Worm (Caenorhabditis elegans) whole organism, L4/young adult: ENCODE results near the gene srg-24.

ENCODE experiments used
- W03F9.2 ChIP-seq: fragments of 150-350 bp; optimal IDR thresholded peaks from 2 replicates; lab custom pipeline; 2014; ENCODE audit warnings: missing biosample characterization, missing genetic modification characterization
- dao-5 ChIP-seq: sonication (generic microtip); optimal IDR thresholded peaks from 2 replicates; lab custom pipeline; 2016; ENCODE audit warnings: missing genotype, missing genetic modification characterization, moderate library complexity, missing compliant biosample characterization
- him-1 ChIP-seq: sonication (generic microtip); optimal IDR thresholded peaks from 2 replicates; lab custom pipeline; 2016; ENCODE audit warnings: missing genotype, missing genetic modification reagents, missing genetic modification characterization, missing compliant biosample characterization

Gene srg-24

DNA sequence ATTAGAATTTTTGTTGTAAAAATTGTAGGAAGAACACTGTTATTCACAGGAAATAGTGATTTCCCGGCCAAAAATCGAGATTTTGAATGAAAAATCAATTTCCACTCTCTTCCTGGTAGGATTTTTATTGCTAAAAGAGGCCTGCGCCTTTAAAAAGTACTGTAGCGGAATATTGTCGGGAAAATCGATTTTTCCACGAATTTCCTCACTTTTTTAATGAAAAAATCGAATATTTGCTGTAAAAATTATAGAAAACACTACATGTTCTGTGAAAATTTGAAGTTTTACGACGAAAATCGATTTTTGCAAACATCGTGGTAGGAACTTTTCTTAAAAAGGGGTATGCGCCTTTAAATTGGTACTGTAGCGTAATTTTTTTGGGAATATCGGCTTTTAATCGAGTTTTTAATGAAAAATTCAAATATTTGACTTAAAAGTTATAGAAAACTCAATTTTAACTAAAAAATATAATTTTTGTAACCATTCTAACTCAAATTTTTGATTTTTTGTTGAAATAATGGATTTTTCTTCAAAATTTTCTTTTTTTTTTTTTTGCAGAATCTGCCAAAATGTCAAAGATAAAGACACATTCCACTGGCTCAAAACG is 44.1 kb downstream of the srg-24 start, which contains the start of gene lin-8:
Gene lin-8, plus strand, starts transcription at position 557 of the 607 bp plus-strand sequence.
- no peak for TF ChIP-seq W03F9.2
- no peak for TF ChIP-seq dao-5 (tag; lab: Kevin White, UChicago)
- TF ChIP-seq him-1 (tag; lab: Kevin White, UChicago) = no peak

DNA sequence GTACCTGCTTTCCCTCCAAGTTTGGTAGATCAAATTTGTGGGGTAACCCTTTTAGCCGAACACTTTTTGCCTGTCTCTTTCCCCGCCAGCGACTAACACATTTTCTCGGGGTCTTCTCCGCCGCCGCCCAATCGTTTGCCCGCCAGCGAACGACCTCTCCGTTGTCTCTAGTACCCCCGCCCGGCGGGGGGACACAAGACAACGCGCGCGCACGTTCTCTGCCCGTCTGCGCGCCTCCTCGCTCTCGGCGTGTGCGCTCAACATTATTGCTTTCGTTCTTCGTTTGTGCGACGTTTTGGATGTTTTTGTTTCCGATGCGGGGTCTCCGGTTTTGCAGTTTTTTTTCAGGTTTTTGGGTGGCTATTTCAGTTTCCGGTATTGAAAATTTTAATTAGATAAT is 44.9 kb downstream of the srg-24 start:
- no peak for TF ChIP-seq him-1 (tag; lab: Kevin White, UChicago)
- TF ChIP-seq W03F9.2 = no peak
- TF ChIP-seq dao-5 (tag; lab: Kevin White, UChicago) = no peak

DNA sequence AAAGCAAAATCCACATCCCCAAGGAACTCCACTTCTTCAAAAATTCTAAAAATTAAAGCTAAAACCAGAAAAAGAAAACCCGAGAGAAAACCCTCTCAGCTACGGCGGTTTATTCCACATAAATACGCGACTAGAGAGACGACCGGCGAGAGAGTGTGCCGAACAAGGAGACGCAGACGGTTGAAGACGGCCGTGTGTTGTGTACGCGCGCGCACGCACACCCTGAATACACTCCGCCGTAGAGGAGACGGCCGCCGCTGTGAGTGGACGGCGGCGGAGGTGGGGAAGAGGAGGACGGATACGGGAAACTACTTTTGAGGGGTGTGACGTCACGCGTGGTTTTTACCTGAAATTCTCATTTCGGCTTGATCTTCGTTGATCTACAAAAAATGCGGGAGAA is 45.8 kb downstream of the srg-24 start:
- no peak for TF ChIP-seq W03F9.2
- TF ChIP-seq him-1 (tag; lab: Kevin White, UChicago) = no peak
- TF ChIP-seq dao-5 (tag; lab: Kevin White, UChicago) = no peak

DNA sequence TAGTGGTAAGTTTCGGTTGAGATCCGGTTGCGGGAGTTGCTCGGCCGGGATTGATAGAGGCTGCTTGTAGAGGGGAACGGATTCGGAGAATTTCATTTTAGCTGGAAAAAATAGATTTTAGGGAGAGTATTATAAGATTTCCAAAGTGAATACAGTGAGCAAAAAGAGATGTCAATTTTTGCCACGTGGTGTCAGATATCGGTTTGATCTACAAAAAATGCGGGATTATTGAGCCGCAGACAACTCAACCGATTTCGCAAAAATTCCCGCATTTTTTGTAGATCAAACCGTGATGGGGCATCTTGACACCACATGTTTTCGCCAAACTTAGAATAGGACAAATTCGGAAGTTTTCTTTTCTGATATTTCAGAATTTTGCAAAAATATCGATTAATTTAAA is 46.2 kb downstream of the srg-24 start, which contains the start of gene lido-13:
Gene lido-13, minus strand, starts transcription at position 101 of the 400 bp plus-strand sequence.
- TF ChIP-seq him-1 (tag; lab: Kevin White, UChicago) = no peak
- TF ChIP-seq W03F9.2 = no peak
- TF ChIP-seq dao-5 (tag; lab: Kevin White, UChicago) = no peak

ce11 chrII:3053689-3054088 is 46.8 kb downstream of the srg-24 start:
- no peak for TF ChIP-seq dao-5 (tag; lab: Kevin White, UChicago)

DNA sequence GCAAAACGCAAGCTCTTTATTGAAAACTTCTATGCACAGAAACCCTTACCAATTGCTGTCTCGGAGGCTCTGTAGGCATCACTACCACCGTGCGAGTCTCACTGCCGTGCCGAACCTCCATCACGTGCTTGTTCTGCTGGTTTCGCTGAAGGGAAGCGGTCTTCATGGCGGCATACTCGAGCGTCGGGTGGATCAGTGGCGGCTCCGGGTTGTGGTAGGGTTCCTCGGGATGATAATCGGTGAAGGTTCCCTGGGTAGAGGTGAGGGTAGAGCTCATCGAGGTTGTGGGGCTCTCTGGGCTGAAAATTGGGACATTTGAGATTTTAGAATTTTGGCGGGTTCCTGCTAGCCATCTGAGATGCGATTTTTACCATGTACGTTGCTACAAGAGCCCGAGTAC is 47.6 kb downstream of the srg-24 start:
- no peak for TF ChIP-seq dao-5 (tag; lab: Kevin White, UChicago)
- no peak for TF ChIP-seq him-1 (tag; lab: Kevin White, UChicago)
- no peak for TF ChIP-seq W03F9.2

- TF ChIP-seq him-1 (tag; lab: Kevin White, UChicago) (no peak), W03F9.2 (no peak), dao-5 (tag; lab: Kevin White, UChicago) (no peak)
These were observed 49.1 kb downstream of the srg-24 start for ce11 chrII:3051332-3051731.

DNA sequence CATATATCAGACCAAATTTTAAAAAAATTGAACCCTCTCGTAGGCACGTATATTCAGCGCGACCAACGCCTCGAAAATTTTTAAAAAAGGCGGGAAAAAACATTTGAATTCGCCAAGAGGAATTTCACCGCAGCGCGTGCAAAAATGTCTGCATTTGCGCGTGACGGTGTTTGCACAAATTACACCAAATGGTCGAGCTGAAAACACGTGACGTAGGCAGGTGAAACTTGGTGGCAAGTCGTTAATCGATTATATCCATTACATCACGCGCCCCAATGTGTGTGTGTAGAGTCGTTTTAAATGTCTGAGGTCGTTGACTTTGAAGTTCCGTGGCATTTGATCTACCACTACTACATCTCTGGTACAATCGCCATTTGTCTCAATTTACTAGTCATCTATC is 49.7 kb downstream of the srg-24 start, which contains the start of gene sri-31:
Gene sri-31, plus strand, starts transcription at position 301 of the 400 bp plus-strand sequence.
- TF ChIP-seq W03F9.2 (no peak), dao-5 (tag; lab: Kevin White, UChicago) (no peak), him-1 (tag; lab: Kevin White, UChicago) (no peak)

ce11 chrII:3048989-3049388 is 51.5 kb downstream of the srg-24 start:
- no peak for TF ChIP-seq him-1 (tag; lab: Kevin White, UChicago)
- no peak for TF ChIP-seq W03F9.2
- TF ChIP-seq dao-5 (tag; lab: Kevin White, UChicago) = no peak
